Fruit fly (Drosophila melanogaster) whole organism, embryonic: ENCODE measurements around the gene Rsph3.

Experiments
- Antp ChIP-seq: fragments of 200-800 bp; sonication (Bioruptor generic); optimal IDR thresholded peaks from 3 replicates; lab custom pipeline; 2016; ENCODE audit warnings: missing biosample characterization, missing genetic modification characterization
- Asciz ChIP-seq: fragments of 200-800 bp; sonication (Bioruptor generic); optimal IDR thresholded peaks from 2 replicates; lab custom pipeline; 2017; ENCODE audit warnings: missing biosample characterization, mild to moderate bottlenecking, missing genetic modification characterization, missing genetic modification reagents
- Atf6 ChIP-seq: fragments of 200-800 bp; sonication (Bioruptor generic); IDR thresholded peaks from 2 replicates; pipeline ENCODE4 v1.3.6; 2022; ENCODE audit warnings: missing biosample characterization, missing genetic modification characterization
- Bdp1 ChIP-seq: fragments of 200-800 bp; sonication (Bioruptor generic); optimal IDR thresholded peaks from 3 replicates; lab custom pipeline; 2016; ENCODE audit warnings: missing biosample characterization, missing genetic modification characterization
- CG10147 ChIP-seq: fragments of 200-800 bp; sonication (Bioruptor generic); optimal IDR thresholded peaks from 2 replicates; lab custom pipeline; 2019; ENCODE audit warnings: missing biosample characterization, mild to moderate bottlenecking, missing genetic modification characterization, moderate library complexity
- CG10431 ChIP-seq: fragments of 200-800 bp; sonication (Bioruptor generic); optimal IDR thresholded peaks from 3 replicates; lab custom pipeline; 2018; ENCODE audit warnings: missing biosample characterization, mild to moderate bottlenecking, missing genetic modification characterization
- CG12659 ChIP-seq: fragments of 200-800 bp; sonication (Bioruptor generic); optimal IDR thresholded peaks from 3 replicates; lab custom pipeline; 2017; ENCODE audit warnings: mild to moderate bottlenecking, missing biosample characterization, missing genetic modification reagents, missing genetic modification characterization
- CG13123 ChIP-seq: fragments of 200-800 bp; sonication (Bioruptor generic); optimal IDR thresholded peaks from 2 replicates; lab custom pipeline; 2016; ENCODE audit warnings: missing biosample characterization, missing genetic modification characterization
- CG13624 ChIP-seq: fragments of 200-800 bp; sonication (Bioruptor generic); optimal IDR thresholded peaks from 2 replicates; lab custom pipeline; 2016; ENCODE audit warnings: missing biosample characterization, missing genetic modification characterization
- CG16813 ChIP-seq: fragments of 200-800 bp; sonication (Bioruptor generic); IDR thresholded peaks from 3 replicates; pipeline ENCODE4 v1.3.6; 2022; ENCODE audit warnings: missing biosample characterization, missing genetic modification characterization; ENCODE audit not compliant: partially characterized antibody
- CG17359 ChIP-seq: fragments of 200-800 bp; sonication (Bioruptor generic); optimal IDR thresholded peaks from 3 replicates; lab custom pipeline; 2018; ENCODE audit warnings: missing biosample characterization, mild to moderate bottlenecking, missing genetic modification characterization, moderate library complexity
- CG34422 ChIP-seq: fragments of 200-800 bp; sonication (Bioruptor generic); IDR thresholded peaks from 3 replicates; pipeline ENCODE4 v1.3.6; 2022; ENCODE audit warnings: missing biosample characterization, missing genetic modification characterization
- CG3995 ChIP-seq: fragments of 200-800 bp; sonication (Bioruptor generic); optimal IDR thresholded peaks from 3 replicates; lab custom pipeline; 2016; ENCODE audit warnings: missing biosample characterization, missing genetic modification characterization
- CG4360 ChIP-seq: fragments of 200-800 bp; sonication (Bioruptor generic); IDR thresholded peaks from 2 replicates; pipeline ENCODE4 v1.3.6; 2022; ENCODE audit warnings: missing biosample characterization, missing genetic modification characterization
- CG4854 ChIP-seq: fragments of 200-800 bp; sonication (Bioruptor generic); optimal IDR thresholded peaks from 2 replicates; lab custom pipeline; 2016; ENCODE audit warnings: missing biosample characterization, missing genetic modification characterization, inconsistent platforms
- CG6689 ChIP-seq: fragments of 200-800 bp; sonication (Bioruptor generic); IDR thresholded peaks from 2 replicates; pipeline ENCODE4 v1.3.6; 2022; ENCODE audit warnings: missing biosample characterization, missing genetic modification characterization
- CG8765 ChIP-seq: fragments of 200-800 bp; sonication (Bioruptor generic); IDR thresholded peaks from 2 replicates; pipeline ENCODE4 v1.3.6; 2022; ENCODE audit warnings: missing biosample characterization, missing genetic modification characterization
- CG8924 ChIP-seq: fragments of 200-800 bp; optimal IDR thresholded peaks from 3 replicates; lab custom pipeline; 2019; ENCODE audit warnings: missing biosample characterization, mild to moderate bottlenecking, missing genetic modification characterization, moderate library complexity
- CHES-1-like ChIP-seq: fragments of 200-800 bp; sonication (Bioruptor generic); optimal IDR thresholded peaks from 2 replicates; lab custom pipeline; 2016; ENCODE audit warnings: missing biosample characterization, missing genetic modification characterization
- CTCF ChIP-seq: fragments of 200-800 bp; sonication (Bioruptor generic); optimal IDR thresholded peaks from 2 replicates; lab custom pipeline; 2017; ENCODE audit warnings: missing biosample characterization, mild to moderate bottlenecking, missing genetic modification characterization, moderate library complexity
- Chrac-16 ChIP-seq: fragments of 200-800 bp; sonication (Bioruptor generic); optimal IDR thresholded peaks from 3 replicates; lab custom pipeline; 2016; ENCODE audit warnings: missing biosample characterization, missing genetic modification characterization
- CoRest ChIP-seq: fragments of 200-800 bp; sonication (Bioruptor generic); optimal IDR thresholded peaks from 3 replicates; lab custom pipeline; 2018; ENCODE audit warnings: missing biosample characterization, mild to moderate bottlenecking, missing genetic modification characterization, moderate library complexity
- Doc2 ChIP-seq: fragments of 200-800 bp; sonication (Bioruptor generic); IDR thresholded peaks from 2 replicates; pipeline ENCODE4 v1.3.6; 2022; ENCODE audit warnings: missing biosample characterization, missing genetic modification characterization
- E2f1 ChIP-seq: fragments of 200-800 bp; sonication (Bioruptor generic); IDR thresholded peaks from 2 replicates; pipeline ENCODE4 v1.3.6; 2022; ENCODE audit warnings: missing biosample characterization, missing genetic modification characterization
- ERR ChIP-seq: fragments of 200-800 bp; sonication (Bioruptor generic); optimal IDR thresholded peaks from 2 replicates; lab custom pipeline; 2016; ENCODE audit warnings: missing biosample characterization, missing genetic modification characterization
- Ets97D ChIP-seq: fragments of 200-800 bp; sonication (Bioruptor generic); optimal IDR thresholded peaks from 3 replicates; lab custom pipeline; 2016; ENCODE audit warnings: missing biosample characterization, missing genetic modification characterization
- Fer1 ChIP-seq: fragments of 200-800 bp; sonication (Bioruptor generic); optimal IDR thresholded peaks from 2 replicates; lab custom pipeline; 2017; ENCODE audit warnings: missing biosample characterization, mild to moderate bottlenecking, missing genetic modification characterization
- HmgD ChIP-seq: fragments of 200-800 bp; sonication (Bioruptor generic); optimal IDR thresholded peaks from 3 replicates; lab custom pipeline; 2016; ENCODE audit warnings: missing biosample characterization, missing genetic modification characterization
- Lhr ChIP-seq: fragments of 200-800 bp; sonication (Bioruptor generic); optimal IDR thresholded peaks from 3 replicates; lab custom pipeline; 2017; ENCODE audit warnings: mild to moderate bottlenecking, missing biosample characterization, missing genetic modification reagents, missing genetic modification characterization
- Meics ChIP-seq: fragments of 200-800 bp; sonication (Bioruptor generic); optimal IDR thresholded peaks from 2 replicates; lab custom pipeline; 2017; ENCODE audit warnings: missing biosample characterization, mild to moderate bottlenecking, missing genetic modification characterization
- Oli ChIP-seq: fragments of 200-800 bp; sonication (Bioruptor generic); optimal IDR thresholded peaks from 2 replicates; lab custom pipeline; 2018; ENCODE audit warnings: missing biosample characterization, mild to moderate bottlenecking, missing genetic modification characterization, moderate library complexity
- Sin3A ChIP-seq: fragments of >200 bp; optimal IDR thresholded peaks from 2 replicates; lab custom pipeline; 2018
- bsh ChIP-seq, 2 experiments: fragments of 200-800 bp; sonication (Bioruptor generic); optimal IDR thresholded peaks; 2 replicates each; lab custom pipeline; 2017 to 2018; ENCODE audit warnings: mild to moderate bottlenecking in 2 of 2, missing biosample characterization in 2 of 2, missing genetic modification characterization in 2 of 2, moderate library complexity in 1 of 2
- crol ChIP-seq: fragments of 200-800 bp; sonication (Bioruptor generic); IDR thresholded peaks from 2 replicates; pipeline ENCODE4 v1.3.6; 2022; ENCODE audit warnings: missing biosample characterization, missing genetic modification characterization
- crp ChIP-seq, 2 experiments: fragments of 200-800 bp; sonication (Bioruptor generic); optimal IDR thresholded peaks; 2 replicates in 1 of 2; 3 replicates in 1 of 2; lab custom pipeline; 2017; ENCODE audit warnings: missing biosample characterization in 2 of 2, missing genetic modification characterization in 2 of 2, mild to moderate bottlenecking in 1 of 2, moderate library complexity in 1 of 2
- dm ChIP-seq: fragments of 200-800 bp; sonication (Bioruptor generic); optimal IDR thresholded peaks from 3 replicates; lab custom pipeline; 2016; ENCODE audit warnings: missing biosample characterization, missing genetic modification characterization
- dmrt11E ChIP-seq: fragments of 200-800 bp; sonication (Bioruptor generic); optimal IDR thresholded peaks from 3 replicates; lab custom pipeline; 2018; ENCODE audit warnings: missing biosample characterization, mild to moderate bottlenecking, missing genetic modification characterization, moderate library complexity
- dmrt99B ChIP-seq: fragments of 200-800 bp; sonication (Bioruptor generic); optimal IDR thresholded peaks from 2 replicates; lab custom pipeline; 2018; ENCODE audit warnings: missing biosample characterization, mild to moderate bottlenecking, missing genetic modification characterization, moderate library complexity
- exex ChIP-seq: fragments of 200-800 bp; sonication (Bioruptor generic); optimal IDR thresholded peaks from 4 replicates; lab custom pipeline; 2018; ENCODE audit warnings: missing biosample characterization, mild to moderate bottlenecking, missing genetic modification characterization, moderate library complexity
- fd102C ChIP-seq: fragments of 200-800 bp; sonication (Bioruptor generic); optimal IDR thresholded peaks from 2 replicates; lab custom pipeline; 2018; ENCODE audit warnings: missing biosample characterization, mild to moderate bottlenecking, missing genetic modification characterization, moderate library complexity
- fd96Cb ChIP-seq: fragments of 200-800 bp; sonication (Bioruptor generic); optimal IDR thresholded peaks from 2 replicates; lab custom pipeline; 2018; ENCODE audit warnings: missing biosample characterization, mild to moderate bottlenecking, missing genetic modification characterization, moderate library complexity
- ftz-f1 ChIP-seq: fragments of 200-800 bp; sonication (Bioruptor generic); optimal IDR thresholded peaks from 2 replicates; lab custom pipeline; 2016; ENCODE audit warnings: missing biosample characterization, missing genetic modification characterization
- gce ChIP-seq: fragments of 200-800 bp; sonication (Bioruptor generic); IDR thresholded peaks from 3 replicates; pipeline ENCODE4 v1.3.6; 2022; ENCODE audit warnings: missing biosample characterization, missing genetic modification characterization
- ind ChIP-seq: fragments of 200-800 bp; sonication (Bioruptor generic); optimal IDR thresholded peaks from 3 replicates; lab custom pipeline; 2016; ENCODE audit warnings: missing biosample characterization, missing genetic modification characterization
- nau ChIP-seq: fragments of 200-800 bp; sonication (Bioruptor generic); optimal IDR thresholded peaks from 3 replicates; lab custom pipeline; 2017; ENCODE audit warnings: missing biosample characterization, mild to moderate bottlenecking, missing genetic modification characterization, missing genetic modification reagents
- phol ChIP-seq: fragments of 200-800 bp; sonication (Bioruptor generic); optimal IDR thresholded peaks from 3 replicates; lab custom pipeline; 2018; ENCODE audit warnings: missing biosample characterization, mild to moderate bottlenecking, missing genetic modification characterization, moderate library complexity
- sc ChIP-seq, 3 experiments: fragments of >200 bp in 2 of 3; fragments of 200-800 bp in 1 of 3; sonication (Bioruptor generic) in 1 of 3; optimal IDR thresholded peaks; 2 replicates in 2 of 3; 3 replicates in 1 of 3; lab custom pipeline; 2017; ENCODE audit warnings: mild to moderate bottlenecking in 1 of 3, missing biosample characterization in 1 of 3, missing genetic modification characterization in 1 of 3, missing genetic modification reagents in 1 of 3
- sima ChIP-seq: fragments of 200-800 bp; sonication (Bioruptor generic); optimal IDR thresholded peaks from 2 replicates; lab custom pipeline; 2016; ENCODE audit warnings: missing biosample characterization, missing genetic modification characterization
- so ChIP-seq: fragments of 200-800 bp; sonication (Bioruptor generic); IDR thresholded peaks from 3 replicates; pipeline ENCODE4 v1.3.6; 2022; ENCODE audit warnings: missing biosample characterization, missing genetic modification characterization

Rsph3 gene

dm6 chr3L:6752278-6753096 lies 10.6 kb downstream of the Rsph3 start, which contains the start of the genes velo and Sbds (continued):
- no peak for TF ChIP-seq sima (GFP tag; lab: Kevin White, UChicago)
- TF ChIP-seq dmrt99B (tag; lab: Kevin White, UChicago): no peak
- TF ChIP-seq CG10431 (GFP tag; lab: Kevin White, UChicago): peak; percentile 100
- peak; percentile 9 for TF ChIP-seq dmrt11E (tag; lab: Kevin White, UChicago)
- TF ChIP-seq CG8924 (tag; lab: Kevin White, UChicago): peak; percentile 49
- peak; percentile 30 for TF ChIP-seq exex (tag; lab: Kevin White, UChicago)
- peak; percentile 52 for TF ChIP-seq ftz-f1 (GFP tag; lab: Kevin White, UChicago)
- peak; percentile 22; the same call in 1 of the 2 replicates for TF ChIP-seq Atf6
- peak; percentile 19 for TF ChIP-seq Sin3A (lab: Kevin White, UChicago)
- peak; percentile 79 for TF ChIP-seq Ets97D (GFP tag; lab: Kevin White, UChicago)
- TF ChIP-seq bsh (GFP tag; optimal IDR thresholded peaks at IDR 0.05; lab: Kevin White, UChicago): peak in 1 of 2 experiments; percentile 20
- no peak for TF ChIP-seq E2f1 (GFP tag; lab: Robert Waterston, UW)
- TF ChIP-seq CTCF: peak; percentile 96
- peak; percentile 57 for TF ChIP-seq HmgD (GFP tag; lab: Kevin White, UChicago)
- TF ChIP-seq Antp: peak; percentile 48
- TF ChIP-seq gce: no peak
- peak in 1 of 2 experiments; percentile 83 for TF ChIP-seq crp (GFP tag; optimal IDR thresholded peaks at IDR 0.05; lab: Kevin White, UChicago)
- TF ChIP-seq CG13123 (GFP tag; lab: Kevin White, UChicago): no peak
- TF ChIP-seq nau (GFP tag; lab: Kevin White, UChicago): no peak
- no peak for TF ChIP-seq CG4854 (GFP tag; lab: Kevin White, UChicago)
- peak; percentile 10 for TF ChIP-seq CG17359 (tag; lab: Kevin White, UChicago)
- no peak; the same call in 2 of the 3 replicates for TF ChIP-seq so
- TF ChIP-seq CG10147: peak; percentile 45
- TF ChIP-seq CG3995 (GFP tag; lab: Kevin White, UChicago): peak; percentile 25
- peak; percentile 12 for TF ChIP-seq Chrac-16 (GFP tag; lab: Kevin White, UChicago)
- TF ChIP-seq Oli (tag; lab: Kevin White, UChicago): no peak
- TF ChIP-seq CHES-1-like (GFP tag; lab: Kevin White, UChicago): peak; percentile 75
- peak; percentile 58 for TF ChIP-seq CG6689
- TF ChIP-seq CG13624 (GFP tag; lab: Kevin White, UChicago): no peak
- peak; percentile 99 for TF ChIP-seq phol (tag; lab: Kevin White, UChicago)
- peak; percentile 60 for TF ChIP-seq CoRest (tag; lab: Kevin White, UChicago)
- TF ChIP-seq ind (GFP tag; lab: Kevin White, UChicago): peak; percentile 55
- peak; percentile 56 for TF ChIP-seq CG16813 (GFP tag; lab: Robert Waterston, UW)
- no peak for TF ChIP-seq Bdp1
- TF ChIP-seq CG8765 (GFP tag; lab: Robert Waterston, UW): 0 out of 2 replicates have a peak, but pooled peaks have one; percentile 18
- peak; percentile 36 for TF ChIP-seq Fer1 (GFP tag; lab: Kevin White, UChicago)
- peak; percentile 83 for TF ChIP-seq CG34422
- TF ChIP-seq CG12659 (GFP tag; lab: Kevin White, UChicago): peak; percentile 50
- TF ChIP-seq CG4360: peak; percentile 93
- peak; percentile 52 for TF ChIP-seq crol
- peak; percentile 11 for TF ChIP-seq fd96Cb (tag; lab: Kevin White, UChicago)
- peak; percentile 14 for TF ChIP-seq ERR (GFP tag; lab: Kevin White, UChicago)
- peak; percentile 51 for TF ChIP-seq Meics
- TF ChIP-seq Asciz (GFP tag; lab: Kevin White, UChicago): no peak
- TF ChIP-seq Doc2 (GFP tag; lab: Robert Waterston, UW): no peak
- peak; percentile 24 for TF ChIP-seq fd102C (GFP tag; lab: Kevin White, UChicago)
- no peak for TF ChIP-seq sc (optimal IDR thresholded peaks at IDR 0.05; lab: Kevin White, UChicago)
- no peak for TF ChIP-seq sc (GFP tag; optimal IDR thresholded peaks at IDR 0.05; lab: Kevin White, UChicago)
- peak; percentile 38 for TF ChIP-seq Lhr (GFP tag; lab: Kevin White, UChicago)
- peak; percentile 77 for TF ChIP-seq dm (GFP tag; lab: Kevin White, UChicago)
